Worm (Caenorhabditis elegans) whole organism, L3 larva: ENCODE data around the gene C07H4.1.

Experiments
- aly-2 ChIP-seq: fragments of 150-350 bp; optimal IDR thresholded peaks from 2 replicates; lab custom pipeline; 2014; ENCODE audit warnings: missing biosample characterization, missing genetic modification characterization
- ama-1 ChIP-seq: fragments of 150-350 bp; optimal IDR thresholded peaks from 2 replicates; lab custom pipeline; 2018
- ceh-82 ChIP-seq: fragments of 150-350 bp; optimal IDR thresholded peaks from 2 replicates; lab custom pipeline; 2014; ENCODE audit warnings: missing biosample characterization, missing genetic modification characterization
- egl-5 ChIP-seq: fragments of 150-350 bp; optimal IDR thresholded peaks from 2 replicates; lab custom pipeline; 2017; ENCODE audit warnings: missing biosample characterization, missing genetic modification reagents, missing genetic modification characterization, inconsistent platforms
- fos-1 ChIP-seq: fragments of 150-350 bp; optimal IDR thresholded peaks from 2 replicates; lab custom pipeline; 2014; ENCODE audit warnings: missing biosample characterization, missing genetic modification characterization
- jun-1 ChIP-seq: fragments of 150-350 bp; optimal IDR thresholded peaks from 2 replicates; lab custom pipeline; 2014; ENCODE audit warnings: missing biosample characterization, missing genetic modification reagents, missing genetic modification characterization
- nhr-12 ChIP-seq: fragments of 150-350 bp; optimal IDR thresholded peaks from 2 replicates; lab custom pipeline; 2014; ENCODE audit warnings: missing biosample characterization, missing genetic modification characterization
- nhr-25 ChIP-seq: sonication (generic microtip); optimal IDR thresholded peaks from 2 replicates; lab custom pipeline; 2017; ENCODE audit warnings: missing biosample characterization, missing genetic modification characterization
- nhr-28 ChIP-seq: fragments of 150-350 bp; optimal IDR thresholded peaks from 2 replicates; lab custom pipeline; 2014; ENCODE audit warnings: missing biosample characterization, missing genetic modification characterization
- nhr-43 ChIP-seq: sonication (generic microtip); optimal IDR thresholded peaks from 2 replicates; lab custom pipeline; 2016; ENCODE audit warnings: mild to moderate bottlenecking, missing genetic modification characterization, missing compliant biosample characterization; ENCODE audit not compliant: poor library complexity, severe bottlenecking
- snpc-4 ChIP-seq: fragments of 150-350 bp; optimal IDR thresholded peaks from 2 replicates; lab custom pipeline; 2014; ENCODE audit warnings: missing biosample characterization, missing genetic modification characterization
- tbx-2 ChIP-seq: sonication (generic microtip); optimal IDR thresholded peaks from 2 replicates; lab custom pipeline; 2016; ENCODE audit warnings: mild to moderate bottlenecking, missing genetic modification characterization, missing compliant biosample characterization
- ztf-11 ChIP-seq: fragments of 150-350 bp; optimal IDR thresholded peaks from 2 replicates; lab custom pipeline; 2014; ENCODE audit warnings: missing biosample characterization, missing genetic modification characterization
- ztf-4 ChIP-seq: fragments of 150-350 bp; optimal IDR thresholded peaks from 2 replicates; lab custom pipeline; 2014; ENCODE audit warnings: missing biosample characterization, missing genetic modification characterization

- TF ChIP-seq ztf-4 (tag; lab: Kevin White, UChicago): no peak
- TF ChIP-seq tbx-2 (tag; lab: Kevin White, UChicago): no peak
- TF ChIP-seq nhr-28 (tag; lab: Kevin White, UChicago): no peak
- no peak for TF ChIP-seq jun-1 (tag; lab: Kevin White, UChicago)
- no peak for TF ChIP-seq egl-5
- no peak for TF ChIP-seq snpc-4 (tag; lab: Kevin White, UChicago)
- no peak for TF ChIP-seq ceh-82
- TF ChIP-seq nhr-12: no peak
- TF ChIP-seq ztf-11: no peak
- TF ChIP-seq ama-1 (lab: Kevin White, UChicago): no peak
- TF ChIP-seq aly-2 (tag; lab: Kevin White, UChicago): no peak
- TF ChIP-seq fos-1 (tag; lab: Kevin White, UChicago): no peak
- no peak for TF ChIP-seq nhr-43 (tag; lab: Kevin White, UChicago)
- TF ChIP-seq nhr-25 (tag; lab: Kevin White, UChicago): no peak
Observed at ce11 chrII:9074492-9074891, 19.0 kb downstream of the C07H4.1 start.
